Worm (Caenorhabditis elegans) whole organism, mixed stage, embryonic: ENCODE results near the gene fbxa-39.

ENCODE experiments used
- M03D4.4 ChIP-seq: sonication (generic microtip); optimal IDR thresholded peaks from 2 replicates; lab custom pipeline; 2017; ENCODE audit warnings: mild to moderate bottlenecking, missing genetic modification characterization, missing compliant biosample characterization
- bed-3 ChIP-seq: fragments of 200-800 bp; sonication (Bioruptor generic); optimal IDR thresholded peaks from 3 replicates; lab custom pipeline; 2018; ENCODE audit warnings: mild to moderate bottlenecking, missing genetic modification characterization, moderate library complexity, missing compliant biosample characterization
- blmp-1 ChIP-seq: fragments of 150-350 bp; optimal IDR thresholded peaks from 2 replicates; lab custom pipeline; 2014; ENCODE audit warnings: missing biosample characterization, missing genetic modification characterization
- ceh-39 ChIP-seq: fragments of 150-350 bp; optimal IDR thresholded peaks from 2 replicates; lab custom pipeline; 2014; ENCODE audit warnings: missing biosample characterization, missing genetic modification characterization
- ceh-43 ChIP-seq: fragments of 200-800 bp; sonication (Bioruptor generic); optimal IDR thresholded peaks from 2 replicates; lab custom pipeline; 2018; ENCODE audit warnings: mild to moderate bottlenecking, missing genetic modification characterization, moderate library complexity, missing compliant biosample characterization
- ceh-83 ChIP-seq: fragments of 200-800 bp; sonication (Bioruptor generic); optimal IDR thresholded peaks from 2 replicates; lab custom pipeline; 2018; ENCODE audit warnings: mild to moderate bottlenecking, missing genetic modification characterization, missing compliant biosample characterization
- ces-1 ChIP-seq: fragments of 150-350 bp; optimal IDR thresholded peaks from 2 replicates; lab custom pipeline; 2014; ENCODE audit warnings: missing biosample characterization, missing genetic modification reagents, missing genetic modification characterization
- cnd-1 ChIP-seq: fragments of 200-800 bp; sonication (Bioruptor generic); optimal IDR thresholded peaks from 2 replicates; lab custom pipeline; 2018; ENCODE audit warnings: mild to moderate bottlenecking, missing genetic modification characterization, missing compliant biosample characterization
- drap-1 ChIP-seq: fragments of 200-800 bp; sonication (Bioruptor generic); optimal IDR thresholded peaks from 3 replicates; lab custom pipeline; 2018; ENCODE audit warnings: mild to moderate bottlenecking, missing genetic modification characterization, missing compliant biosample characterization
- elt-1 ChIP-seq: sonication (generic microtip); optimal IDR thresholded peaks from 2 replicates; lab custom pipeline; 2017; ENCODE audit warnings: missing genetic modification characterization, mild to moderate bottlenecking, missing compliant biosample characterization, antibody characterized with exemption, moderate library complexity, borderline replicate concordance; ENCODE audit not compliant: insufficient read depth
- elt-3 ChIP-seq: fragments of 150-350 bp; optimal IDR thresholded peaks from 2 replicates; lab custom pipeline; 2014; ENCODE audit warnings: missing biosample characterization, missing genetic modification characterization
- flh-1 ChIP-seq: fragments of 200-800 bp; sonication (Bioruptor generic); optimal IDR thresholded peaks from 2 replicates; lab custom pipeline; 2018; ENCODE audit warnings: mild to moderate bottlenecking, missing genetic modification characterization, moderate library complexity, missing compliant biosample characterization
- ham-2 ChIP-seq: fragments of 200-800 bp; sonication (Bioruptor generic); optimal IDR thresholded peaks from 2 replicates; lab custom pipeline; 2018; ENCODE audit warnings: mild to moderate bottlenecking, missing genetic modification characterization, missing compliant biosample characterization
- hlh-1 ChIP-seq: fragments of 150-350 bp; optimal IDR thresholded peaks from 2 replicates; lab custom pipeline; 2014; ENCODE audit warnings: missing biosample characterization, missing genetic modification reagents, missing genetic modification characterization
- lin-13 ChIP-seq: fragments of 150-350 bp; optimal IDR thresholded peaks from 2 replicates; lab custom pipeline; 2014; ENCODE audit warnings: missing biosample characterization, missing genetic modification characterization
- lin-32 ChIP-seq: fragments of 200-800 bp; sonication (Bioruptor generic); optimal IDR thresholded peaks from 2 replicates; lab custom pipeline; 2018; ENCODE audit warnings: mild to moderate bottlenecking, missing genetic modification characterization, missing compliant biosample characterization
- mab-5 ChIP-seq: fragments of 150-350 bp; optimal IDR thresholded peaks from 2 replicates; lab custom pipeline; 2014; ENCODE audit warnings: missing biosample characterization, missing genetic modification characterization
- mep-1 ChIP-seq: fragments of 150-350 bp; optimal IDR thresholded peaks from 2 replicates; lab custom pipeline; 2017; ENCODE audit warnings: missing biosample characterization, missing genetic modification reagents, missing genetic modification characterization, inconsistent platforms
- nhr-12 ChIP-seq: fragments of 150-350 bp; optimal IDR thresholded peaks from 2 replicates; lab custom pipeline; 2014; ENCODE audit warnings: missing biosample characterization, missing genetic modification characterization
- nhr-2 ChIP-seq: fragments of 150-350 bp; optimal IDR thresholded peaks from 2 replicates; lab custom pipeline; 2014; ENCODE audit warnings: missing biosample characterization, missing genetic modification characterization
- nhr-237 ChIP-seq: fragments of 150-350 bp; optimal IDR thresholded peaks from 2 replicates; lab custom pipeline; 2014; ENCODE audit warnings: missing biosample characterization, missing genetic modification characterization
- nhr-28 ChIP-seq: fragments of 150-350 bp; optimal IDR thresholded peaks from 2 replicates; lab custom pipeline; 2014; ENCODE audit warnings: missing biosample characterization, missing genetic modification characterization
- nhr-76 ChIP-seq: sonication (generic microtip); optimal IDR thresholded peaks from 2 replicates; lab custom pipeline; 2017; ENCODE audit warnings: missing biosample characterization, missing genetic modification characterization
- pha-4 ChIP-seq: fragments of 150-350 bp; optimal IDR thresholded peaks from 2 replicates; lab custom pipeline; 2018; ENCODE audit warnings: missing biosample characterization, missing genetic modification reagents, missing genetic modification characterization
- sem-2 ChIP-seq: fragments of 200-800 bp; sonication (Bioruptor generic); optimal IDR thresholded peaks from 2 replicates; lab custom pipeline; 2018; ENCODE audit warnings: mild to moderate bottlenecking, missing genetic modification characterization, missing compliant biosample characterization
- snpc-4 ChIP-seq: fragments of 150-350 bp; optimal IDR thresholded peaks from 2 replicates; lab custom pipeline; 2014; ENCODE audit warnings: missing biosample characterization, missing genetic modification characterization
- sptf-1 ChIP-seq: sonication (generic microtip); optimal IDR thresholded peaks from 2 replicates; lab custom pipeline; 2017; ENCODE audit warnings: mild to moderate bottlenecking, missing genetic modification characterization, moderate library complexity, missing compliant biosample characterization
- tbx-8 ChIP-seq: fragments of 200-800 bp; sonication (Bioruptor generic); optimal IDR thresholded peaks from 2 replicates; lab custom pipeline; 2018; ENCODE audit warnings: mild to moderate bottlenecking, missing genetic modification characterization, moderate library complexity, missing compliant biosample characterization
- unc-120 ChIP-seq: sonication (generic microtip); optimal IDR thresholded peaks from 2 replicates; lab custom pipeline; 2017; ENCODE audit warnings: missing genetic modification characterization, missing compliant biosample characterization; ENCODE audit not compliant: poor library complexity, severe bottlenecking
- unc-62 ChIP-seq: fragments of 150-350 bp; optimal IDR thresholded peaks from 2 replicates; lab custom pipeline; 2014; ENCODE audit warnings: missing biosample characterization, missing genetic modification reagents, missing genetic modification characterization
- zip-8 ChIP-seq: fragments of 150-350 bp; optimal IDR thresholded peaks from 2 replicates; lab custom pipeline; 2014; ENCODE audit warnings: missing biosample characterization, missing genetic modification characterization
- ztf-11 ChIP-seq: fragments of 150-350 bp; optimal IDR thresholded peaks from 2 replicates; lab custom pipeline; 2014; ENCODE audit warnings: missing biosample characterization, missing genetic modification characterization

Gene fbxa-39

ce11 chrIII:2233399-2233798, 39.4 kb upstream of the fbxa-39 start:
- TF ChIP-seq lin-13: no peak
- TF ChIP-seq zip-8 (tag; lab: Kevin White, UChicago): no peak
- TF ChIP-seq cnd-1 (tag; lab: Kevin White, UChicago): no peak

ce11 chrIII:2234192-2234934, 38.5 kb upstream of the fbxa-39 start, which contains the start of gene C39B5.2:
C39B5.2 (plus strand) TSS chrIII:2234884.
- peak; percentile 80 for TF ChIP-seq ceh-39 (tag; lab: Kevin White, UChicago)
- peak; percentile 12 for TF ChIP-seq mep-1 (tag; lab: Kevin White, UChicago)
- no peak for TF ChIP-seq ces-1
- TF ChIP-seq nhr-2: peak; percentile 96
- peak; percentile 78 for TF ChIP-seq cnd-1 (tag; lab: Kevin White, UChicago)
- TF ChIP-seq ztf-11: peak; percentile 38
- TF ChIP-seq lin-13: peak; percentile 28
- peak; percentile 99 for TF ChIP-seq zip-8 (tag; lab: Kevin White, UChicago)
- no peak for TF ChIP-seq pha-4 (tag; lab: Kevin White, UChicago)
- TF ChIP-seq bed-3: no peak
- TF ChIP-seq, all 35 proteins: peak for 7

ce11 chrIII:2239587-2240144, 33.2 kb upstream of the fbxa-39 start, which contains the start of gene C39B5.10:
C39B5.10 (minus strand) TSS chrIII:2239637.
- TF ChIP-seq nhr-12 (tag; lab: Kevin White, UChicago) (no peak), flh-1 (GFP tag; lab: Kevin White, UChicago) (no peak), mab-5 (no peak), nhr-76 (tag; lab: Kevin White, UChicago) (no peak), cnd-1 (tag; lab: Kevin White, UChicago) (no peak), snpc-4 (tag; lab: Kevin White, UChicago) (no peak), ceh-83 (GFP tag; lab: Kevin White, UChicago) (no peak), blmp-1 (tag; lab: Kevin White, UChicago) (no peak), unc-120 (tag; lab: Kevin White, UChicago) (no peak), sem-2 (no peak), zip-8 (tag; lab: Kevin White, UChicago) (no peak), nhr-237 (tag; lab: Kevin White, UChicago) (no peak), ceh-43 (GFP tag; lab: Kevin White, UChicago) (no peak), pha-4 (tag; lab: Kevin White, UChicago) (no peak), mep-1 (tag; lab: Kevin White, UChicago) (no peak)

ce11 chrIII:2240471-2240870, 32.4 kb upstream of the fbxa-39 start, which contains the start of gene srz-56:
srz-56 (plus strand) TSS chrIII:2240771.
- TF ChIP-seq tbx-8: no peak
- no peak for TF ChIP-seq pha-4 (tag; lab: Kevin White, UChicago)
- no peak for TF ChIP-seq ceh-83 (GFP tag; lab: Kevin White, UChicago)
- TF ChIP-seq elt-1 (tag; lab: Kevin White, UChicago): no peak
- no peak for TF ChIP-seq mab-5
- no peak for TF ChIP-seq snpc-4 (tag; lab: Kevin White, UChicago)
- TF ChIP-seq unc-120 (tag; lab: Kevin White, UChicago): no peak
- TF ChIP-seq ceh-39 (tag; lab: Kevin White, UChicago): no peak
- no peak for TF ChIP-seq hlh-1 (tag; lab: Kevin White, UChicago)
- no peak for TF ChIP-seq nhr-28 (tag; lab: Kevin White, UChicago)
- TF ChIP-seq elt-3 (tag; lab: Kevin White, UChicago): no peak
- TF ChIP-seq ceh-43 (GFP tag; lab: Kevin White, UChicago): no peak

- no peak for TF ChIP-seq unc-62
- TF ChIP-seq M03D4.4 (tag; lab: Kevin White, UChicago): no peak
- no peak for TF ChIP-seq lin-32 (GFP tag; lab: Kevin White, UChicago)
- no peak for TF ChIP-seq elt-3 (tag; lab: Kevin White, UChicago)
- no peak for TF ChIP-seq nhr-237 (tag; lab: Kevin White, UChicago)
- no peak for TF ChIP-seq hlh-1 (tag; lab: Kevin White, UChicago)
- no peak for TF ChIP-seq sem-2
- no peak for TF ChIP-seq nhr-28 (tag; lab: Kevin White, UChicago)
- TF ChIP-seq snpc-4 (tag; lab: Kevin White, UChicago): no peak
- no peak for TF ChIP-seq ces-1
- TF ChIP-seq mep-1 (tag; lab: Kevin White, UChicago): no peak
- TF ChIP-seq ham-2 (GFP tag; lab: Kevin White, UChicago): no peak
- no peak for TF ChIP-seq drap-1
- no peak for TF ChIP-seq elt-1 (tag; lab: Kevin White, UChicago)
- TF ChIP-seq zip-8 (tag; lab: Kevin White, UChicago): no peak
- no peak for TF ChIP-seq blmp-1 (tag; lab: Kevin White, UChicago)
- no peak for TF ChIP-seq nhr-2
- no peak for TF ChIP-seq sptf-1 (tag; lab: Kevin White, UChicago)
- TF ChIP-seq lin-13: no peak
- TF ChIP-seq mab-5: no peak
- TF ChIP-seq, all 35 proteins: peak for 0
Observed at ce11 chrIII:2243617-2244016, 29.2 kb upstream of the fbxa-39 start.
